Worm (Caenorhabditis elegans) whole organism, midembryonic: ENCODE data around the gene srh-11.

ENCODE experiments used
- T22C8.4 ChIP-seq: fragments of 200-800 bp; sonication (Bioruptor generic); IDR thresholded peaks from 2 replicates; pipeline ENCODE4 v1.3.6; 2022; ENCODE audit warnings: missing genetic modification characterization, missing compliant biosample characterization
- cog-1 ChIP-seq: sonication (generic microtip); optimal IDR thresholded peaks from 2 replicates; lab custom pipeline; 2016; ENCODE audit warnings: missing genetic modification characterization, missing compliant biosample characterization
- flt-1 ChIP-seq: fragments of 200-800 bp; sonication (Bioruptor generic); IDR thresholded peaks from 2 replicates; pipeline ENCODE4 v1.3.6; 2022; ENCODE audit warnings: missing genetic modification characterization, missing compliant biosample characterization
- ref-1 ChIP-seq: fragments of 200-800 bp; sonication (Bioruptor generic); conservative IDR thresholded peaks from 2 replicates; pipeline ENCODE4 v1.3.6; 2022; ENCODE audit warnings: missing genetic modification reagents, missing genetic modification characterization, missing compliant biosample characterization
- tab-1 ChIP-seq: fragments of 200-800 bp; sonication (Bioruptor generic); IDR thresholded peaks from 2 replicates; pipeline ENCODE4 v1.3.6; 2022; ENCODE audit warnings: missing genetic modification characterization, missing compliant biosample characterization
- ztf-23 ChIP-seq: fragments of 200-800 bp; sonication (Bioruptor generic); IDR thresholded peaks from 2 replicates; pipeline ENCODE4 v1.3.6; 2022; ENCODE audit warnings: missing genetic modification reagents, missing genetic modification characterization, missing compliant biosample characterization
- ztf-29 ChIP-seq: fragments of 200-800 bp; sonication (Bioruptor generic); IDR thresholded peaks from 2 replicates; pipeline ENCODE4 v1.3.6; 2022; ENCODE audit warnings: missing genetic modification reagents, missing genetic modification characterization, missing compliant biosample characterization

DNA sequence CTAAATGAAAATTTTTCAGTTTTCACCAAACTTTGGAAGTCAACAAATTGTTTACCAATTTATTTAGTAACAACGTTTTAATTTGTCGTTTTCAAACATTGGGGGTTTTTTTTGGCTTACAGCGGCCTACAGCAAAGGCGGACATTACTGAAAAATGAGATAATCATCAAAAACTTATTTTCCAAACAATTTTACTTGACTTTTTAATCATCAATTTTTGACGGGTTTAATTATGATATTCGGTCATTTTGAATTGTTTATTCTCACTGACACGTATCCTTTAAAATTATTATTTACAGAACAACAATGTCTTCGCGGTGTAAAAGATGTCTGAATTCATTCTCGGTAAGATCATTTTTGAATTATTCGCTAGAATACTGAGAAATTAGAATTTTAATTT, 48.7 kb upstream of the srh-11 start, which contains the start of gene F40B5.2:
- TF ChIP-seq ztf-29, result no peak
- TF ChIP-seq ztf-23 (GFP tag; lab: Robert Waterston, UW), result no peak
- no peak for TF ChIP-seq cog-1
- no peak for TF ChIP-seq ref-1
- no peak for TF ChIP-seq tab-1
- TF ChIP-seq flt-1 (GFP tag; lab: Robert Waterston, UW), result no peak
- no peak for TF ChIP-seq T22C8.4
